Fruit fly (Drosophila melanogaster) whole organism, embryonic: ENCODE measurements around the gene CG13898.

Source experiments
- Atf3 ChIP-seq: fragments of 200-800 bp; sonication (Bioruptor generic); optimal IDR thresholded peaks from 3 replicates; lab custom pipeline; 2016; ENCODE audit warnings: missing biosample characterization, missing genetic modification characterization
- BEAF-32 ChIP-seq: fragments of 200-800 bp; sonication (Bioruptor generic); optimal IDR thresholded peaks from 3 replicates; lab custom pipeline; 2017; ENCODE audit warnings: missing biosample characterization, missing genetic modification characterization, mild to moderate bottlenecking, moderate library complexity, missing genetic modification reagents
- CG10543 ChIP-seq: fragments of 200-800 bp; sonication (Bioruptor generic); optimal IDR thresholded peaks from 3 replicates; lab custom pipeline; 2017; ENCODE audit warnings: missing biosample characterization, mild to moderate bottlenecking, missing genetic modification characterization, moderate library complexity
- CG10654 ChIP-seq: fragments of 200-800 bp; sonication (Bioruptor generic); optimal IDR thresholded peaks from 2 replicates; lab custom pipeline; 2016; ENCODE audit warnings: missing biosample characterization, missing genetic modification characterization
- CG11247 ChIP-seq: fragments of 200-800 bp; sonication (Bioruptor generic); IDR thresholded peaks from 2 replicates; pipeline ENCODE4 v1.3.6; 2022; ENCODE audit warnings: missing biosample characterization, missing genetic modification characterization
- CG12942 ChIP-seq: fragments of 200-800 bp; sonication (Bioruptor generic); optimal IDR thresholded peaks from 3 replicates; lab custom pipeline; 2016; ENCODE audit warnings: missing biosample characterization, missing genetic modification characterization
- CG15514 ChIP-seq: fragments of 200-800 bp; sonication (Bioruptor generic); optimal IDR thresholded peaks from 3 replicates; lab custom pipeline; 2017; ENCODE audit warnings: missing biosample characterization, missing genetic modification characterization, mild to moderate bottlenecking, moderate library complexity, missing genetic modification reagents
- CG16815 ChIP-seq: fragments of 200-800 bp; sonication (Bioruptor generic); optimal IDR thresholded peaks from 3 replicates; lab custom pipeline; 2017; ENCODE audit warnings: missing biosample characterization, mild to moderate bottlenecking, missing genetic modification characterization
- CG17328 ChIP-seq: fragments of 200-800 bp; sonication (Bioruptor generic); IDR thresholded peaks from 2 replicates; pipeline ENCODE4 v1.3.6; 2022; ENCODE audit warnings: missing biosample characterization, missing genetic modification characterization
- CG17361 ChIP-seq: fragments of 200-800 bp; sonication (Bioruptor generic); IDR thresholded peaks from 3 replicates; pipeline ENCODE4 v1.3.6; 2022; ENCODE audit warnings: missing biosample characterization, missing genetic modification characterization
- CG17568 ChIP-seq: fragments of 200-800 bp; sonication (Bioruptor generic); optimal IDR thresholded peaks from 2 replicates; lab custom pipeline; 2018; ENCODE audit warnings: missing biosample characterization, mild to moderate bottlenecking, missing genetic modification characterization, moderate library complexity
- CG2199 ChIP-seq: fragments of 200-800 bp; sonication (Bioruptor generic); IDR thresholded peaks from 3 replicates; pipeline ENCODE4 v1.3.6; 2022; ENCODE audit warnings: missing biosample characterization, missing genetic modification characterization
- CG30431 ChIP-seq: fragments of 200-800 bp; sonication (Bioruptor generic); optimal IDR thresholded peaks from 2 replicates; lab custom pipeline; 2017; ENCODE audit warnings: missing biosample characterization, missing genetic modification characterization
- CG33213 ChIP-seq: fragments of 200-800 bp; sonication (Bioruptor generic); optimal IDR thresholded peaks from 3 replicates; lab custom pipeline; 2016; ENCODE audit warnings: missing biosample characterization, missing genetic modification characterization
- CG34376 ChIP-seq: fragments of 200-800 bp; sonication (Bioruptor generic); optimal IDR thresholded peaks from 2 replicates; lab custom pipeline; 2018; ENCODE audit warnings: missing biosample characterization, mild to moderate bottlenecking, missing genetic modification characterization
- CG4282 ChIP-seq: fragments of 200-800 bp; sonication (Bioruptor generic); optimal IDR thresholded peaks from 2 replicates; lab custom pipeline; 2016; ENCODE audit warnings: missing biosample characterization, missing genetic modification characterization
- CG43689 ChIP-seq: fragments of 200-800 bp; sonication (Bioruptor generic); IDR thresholded peaks from 2 replicates; pipeline ENCODE4 v1.3.6; 2022; ENCODE audit warnings: missing biosample characterization, missing genetic modification characterization
- CG4707 ChIP-seq: fragments of 200-800 bp; sonication (Bioruptor generic); optimal IDR thresholded peaks from 2 replicates; lab custom pipeline; 2018; ENCODE audit warnings: missing biosample characterization, mild to moderate bottlenecking, missing genetic modification characterization, moderate library complexity
- CG8944 ChIP-seq: fragments of 200-800 bp; sonication (Bioruptor generic); optimal IDR thresholded peaks from 3 replicates; lab custom pipeline; 2016; ENCODE audit warnings: missing biosample characterization, missing genetic modification characterization
- CG9215 ChIP-seq: fragments of 200-800 bp; sonication (Bioruptor generic); IDR thresholded peaks from 2 replicates; pipeline ENCODE4 v1.3.6; 2022; ENCODE audit warnings: missing biosample characterization, missing genetic modification characterization
- CG9727 ChIP-seq: fragments of 200-800 bp; sonication (Bioruptor generic); optimal IDR thresholded peaks from 3 replicates; lab custom pipeline; 2017; ENCODE audit warnings: missing biosample characterization, mild to moderate bottlenecking, missing genetic modification characterization
- Dbx ChIP-seq: fragments of 200-800 bp; sonication (Bioruptor generic); IDR thresholded peaks from 3 replicates; pipeline ENCODE4 v1.3.6; 2022; ENCODE audit warnings: missing biosample characterization, missing genetic modification characterization
- Deaf1 ChIP-seq: fragments of 200-800 bp; optimal IDR thresholded peaks from 3 replicates; lab custom pipeline; 2019; ENCODE audit warnings: missing biosample characterization, mild to moderate bottlenecking, missing genetic modification characterization, moderate library complexity
- Dfd ChIP-seq, 2 experiments: fragments of >200 bp; optimal IDR thresholded peaks; 2 replicates each; lab custom pipeline; 2017; ENCODE audit warnings: missing biosample characterization in 2 of 2, missing genetic modification characterization in 2 of 2
- Gsc ChIP-seq: fragments of 200-800 bp; sonication (Bioruptor generic); IDR thresholded peaks from 2 replicates; pipeline ENCODE4 v1.3.6; 2022; ENCODE audit warnings: missing biosample characterization, missing genetic modification characterization
- MBD-R2 ChIP-seq: fragments of 200-800 bp; sonication (Bioruptor generic); IDR thresholded peaks from 2 replicates; pipeline ENCODE4 v1.3.6; 2022; ENCODE audit warnings: missing biosample characterization, missing genetic modification characterization
- Mad ChIP-seq: fragments of 200-800 bp; sonication (Bioruptor generic); optimal IDR thresholded peaks from 2 replicates; lab custom pipeline; 2016; ENCODE audit warnings: missing biosample characterization, missing genetic modification characterization
- NC2β ChIP-seq: fragments of 200-800 bp; sonication (Bioruptor generic); optimal IDR thresholded peaks from 2 replicates; lab custom pipeline; 2016; ENCODE audit warnings: missing biosample characterization, missing genetic modification characterization
- Neu2 ChIP-seq: fragments of 200-800 bp; sonication (Bioruptor generic); optimal IDR thresholded peaks from 3 replicates; lab custom pipeline; 2016; ENCODE audit warnings: missing biosample characterization, missing genetic modification characterization, borderline replicate concordance
- Nf-YA ChIP-seq: fragments of 200-800 bp; sonication (Bioruptor generic); IDR thresholded peaks from 2 replicates; pipeline ENCODE4 v1.3.6; 2022; ENCODE audit warnings: missing biosample characterization, missing genetic modification characterization
- Optix ChIP-seq: fragments of 200-800 bp; sonication (Bioruptor generic); IDR thresholded peaks from 3 replicates; pipeline ENCODE4 v1.3.6; 2022; ENCODE audit warnings: missing biosample characterization, missing genetic modification characterization
- Spps ChIP-seq: fragments of 200-800 bp; sonication (Bioruptor generic); optimal IDR thresholded peaks from 2 replicates; lab custom pipeline; 2018; ENCODE audit warnings: missing biosample characterization, mild to moderate bottlenecking, missing genetic modification characterization
- Usf ChIP-seq: fragments of 200-800 bp; sonication (Bioruptor generic); optimal IDR thresholded peaks from 2 replicates; lab custom pipeline; 2017; ENCODE audit warnings: missing genotype, missing biosample characterization, missing genetic modification characterization
- al ChIP-seq: fragments of 200-800 bp; sonication (Bioruptor generic); IDR thresholded peaks from 2 replicates; pipeline ENCODE4 v1.3.6; 2022; ENCODE audit warnings: missing biosample characterization, missing genetic modification characterization
- az2 ChIP-seq: fragments of 200-800 bp; sonication (Bioruptor generic); optimal IDR thresholded peaks from 3 replicates; lab custom pipeline; 2016; ENCODE audit warnings: missing biosample characterization, missing genetic modification characterization
- chif ChIP-seq, 2 experiments: fragments of 200-800 bp; sonication (Bioruptor generic); optimal IDR thresholded peaks; 3 replicates each; lab custom pipeline; 2016; ENCODE audit warnings: missing biosample characterization in 2 of 2, missing genetic modification characterization in 2 of 2
- cwo ChIP-seq: fragments of 200-800 bp; sonication (Bioruptor generic); optimal IDR thresholded peaks from 3 replicates; lab custom pipeline; 2017; ENCODE audit warnings: missing biosample characterization, missing genetic modification characterization, mild to moderate bottlenecking, moderate library complexity, missing genetic modification reagents
- dimm ChIP-seq: fragments of 200-800 bp; sonication (Bioruptor generic); IDR thresholded peaks from 2 replicates; pipeline ENCODE4 v1.3.6; 2022; ENCODE audit warnings: missing biosample characterization, missing genetic modification characterization
- ems ChIP-seq: fragments of 200-800 bp; sonication (Bioruptor generic); optimal IDR thresholded peaks from 3 replicates; lab custom pipeline; 2016; ENCODE audit warnings: missing biosample characterization, missing genetic modification characterization
- exex ChIP-seq: fragments of 200-800 bp; sonication (Bioruptor generic); optimal IDR thresholded peaks from 4 replicates; lab custom pipeline; 2018; ENCODE audit warnings: missing biosample characterization, mild to moderate bottlenecking, missing genetic modification characterization, moderate library complexity
- ind ChIP-seq: fragments of 200-800 bp; sonication (Bioruptor generic); optimal IDR thresholded peaks from 3 replicates; lab custom pipeline; 2016; ENCODE audit warnings: missing biosample characterization, missing genetic modification characterization
- lola ChIP-seq, 3 experiments: fragments of >200 bp in 2 of 3; fragments of 200-800 bp in 1 of 3; sonication (Bioruptor generic) in 1 of 3; optimal IDR thresholded peaks; 2 replicates each; lab custom pipeline; 2017 to 2019; ENCODE audit warnings: missing biosample characterization in 3 of 3, missing genetic modification characterization in 3 of 3, mild to moderate bottlenecking in 1 of 3, moderate library complexity in 1 of 3
- maf-S ChIP-seq: fragments of 200-800 bp; sonication (Bioruptor generic); optimal IDR thresholded peaks from 2 replicates; lab custom pipeline; 2016; ENCODE audit warnings: missing biosample characterization, missing genetic modification characterization
- otp ChIP-seq: fragments of 200-800 bp; sonication (Bioruptor generic); IDR thresholded peaks from 3 replicates; pipeline ENCODE4, ENCODE4 v1.3.6; 2022; ENCODE audit warnings: missing biosample characterization, missing genetic modification characterization
- phol ChIP-seq: fragments of 200-800 bp; sonication (Bioruptor generic); optimal IDR thresholded peaks from 3 replicates; lab custom pipeline; 2018; ENCODE audit warnings: missing biosample characterization, mild to moderate bottlenecking, missing genetic modification characterization, moderate library complexity
- psq ChIP-seq: fragments of 200-800 bp; sonication (Bioruptor generic); optimal IDR thresholded peaks from 2 replicates; lab custom pipeline; 2017; ENCODE audit warnings: missing biosample characterization, missing genetic modification characterization
- ssp ChIP-seq: fragments of 200-800 bp; sonication (Bioruptor generic); IDR thresholded peaks from 2 replicates; pipeline ENCODE4 v1.3.6; 2022; ENCODE audit warnings: missing biosample characterization, missing genetic modification characterization
- sug ChIP-seq: fragments of 200-800 bp; optimal IDR thresholded peaks from 2 replicates; lab custom pipeline; 2019; ENCODE audit warnings: missing biosample characterization, mild to moderate bottlenecking, missing genetic modification characterization, moderate library complexity
- tio ChIP-seq: fragments of 200-800 bp; sonication (Bioruptor generic); optimal IDR thresholded peaks from 2 replicates; lab custom pipeline; 2017; ENCODE audit warnings: missing biosample characterization, missing genetic modification characterization, inconsistent platforms
- trh ChIP-seq: fragments of 200-800 bp; sonication (Bioruptor generic); optimal IDR thresholded peaks from 2 replicates; lab custom pipeline; 2016; ENCODE audit warnings: missing biosample characterization, missing genetic modification characterization

CG13898 gene

DNA sequence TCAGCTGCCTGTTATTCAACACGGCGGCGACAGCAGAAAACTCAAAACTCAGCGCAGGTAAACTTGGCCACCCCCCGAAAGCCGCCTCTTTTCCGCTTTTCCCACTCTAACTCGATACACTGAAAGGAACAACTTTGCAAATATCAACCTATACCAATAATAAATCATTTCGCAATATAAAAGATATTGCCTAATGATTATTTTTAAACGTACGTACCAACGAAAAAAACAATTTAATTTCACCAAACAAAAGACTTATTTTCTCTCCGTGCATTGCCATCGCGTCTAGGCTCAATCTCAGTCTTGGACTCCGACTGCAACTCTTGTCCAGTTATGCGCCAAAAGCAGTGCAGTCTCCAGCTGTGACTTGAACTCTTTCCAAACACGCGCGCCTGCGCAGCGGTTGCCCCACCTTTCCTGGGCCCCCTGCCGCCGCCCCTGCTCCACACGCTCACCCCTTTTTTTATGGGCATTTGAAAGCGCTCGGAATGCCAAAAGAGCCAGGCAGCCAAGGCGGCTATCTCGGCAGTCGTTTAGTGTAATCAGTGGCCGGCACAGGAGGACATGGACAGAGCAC, 1.9 kb upstream of the CG13898 start (continued):
- TF ChIP-seq CG16815 (GFP tag; lab: Kevin White, UChicago) = peak; percentile 27
- TF ChIP-seq dimm (GFP tag; lab: Robert Waterston, UW) = no peak
- TF ChIP-seq CG30431 (GFP tag; lab: Kevin White, UChicago) = no peak
- peak; percentile 58; the same call in 2 of the 3 replicates for TF ChIP-seq otp (GFP tag; lab: Robert Waterston, UW)
- TF ChIP-seq Spps (tag; lab: Kevin White, UChicago) = peak; percentile 7
- no peak for TF ChIP-seq Dbx (GFP tag; lab: Robert Waterston, UW)
- TF ChIP-seq CG11247 = 0 out of 2 replicates have a peak, but pooled peaks have one; percentile 26
- TF ChIP-seq lola (GFP tag; optimal IDR thresholded peaks at IDR 0.05; lab: Kevin White, UChicago) = peak in 1 of 3 experiments; percentile 59
- peak; percentile 70 for TF ChIP-seq CG17361 (GFP tag; lab: Robert Waterston, UW)
- TF ChIP-seq tio (GFP tag; lab: Kevin White, UChicago) = peak; percentile 11
- TF ChIP-seq ssp = 0 out of 2 replicates have a peak, but pooled peaks have one; percentile 23
- no peak for TF ChIP-seq CG34376 (GFP tag; lab: Kevin White, UChicago)
- TF ChIP-seq trh (GFP tag; lab: Kevin White, UChicago) = no peak
- TF ChIP-seq Gsc (GFP tag; lab: Robert Waterston, UW) = no peak
- no peak for TF ChIP-seq CG10543
- TF ChIP-seq Deaf1 = no peak
- 0 out of 2 replicates have a peak, but pooled peaks have one; percentile 8 for TF ChIP-seq CG43689 (GFP tag; lab: Robert Waterston, UW)
- peak; percentile 25 for TF ChIP-seq CG4282 (GFP tag; lab: Kevin White, UChicago)
- peak; percentile 37 for TF ChIP-seq CG12942 (GFP tag; lab: Kevin White, UChicago)
- TF ChIP-seq Usf (GFP tag; lab: Kevin White, UChicago) = no peak
- TF ChIP-seq Dfd (GFP tag; optimal IDR thresholded peaks at IDR 0.05; lab: Kevin White, UChicago) = no peak
- no peak for TF ChIP-seq Optix (GFP tag; lab: Robert Waterston, UW)
- peak; percentile 49 to 62 for TF ChIP-seq chif (GFP tag; optimal IDR thresholded peaks at IDR 0.05; lab: Kevin White, UChicago)
- peak; percentile 71 for TF ChIP-seq CG9727 (GFP tag; lab: Kevin White, UChicago)
- peak; percentile 8 for TF ChIP-seq Neu2 (GFP tag; lab: Kevin White, UChicago)
- TF ChIP-seq CG10654 (GFP tag; lab: Kevin White, UChicago) = peak; percentile 55
- TF ChIP-seq NC2β (GFP tag; lab: Kevin White, UChicago) = peak; percentile 22
- TF ChIP-seq ems (GFP tag; lab: Kevin White, UChicago) = peak; percentile 65
- TF ChIP-seq CG17568 (GFP tag; lab: Kevin White, UChicago) = peak; percentile 8
- TF ChIP-seq phol (tag; lab: Kevin White, UChicago) = peak; percentile 78
- TF ChIP-seq exex = no peak
- no peak for TF ChIP-seq psq (GFP tag; lab: Kevin White, UChicago)
- TF ChIP-seq CG8944 = peak; percentile 25
- TF ChIP-seq Atf3 (GFP tag; lab: Kevin White, UChicago) = peak; percentile 15
- peak; percentile 14; the same call in 1 of the 2 replicates for TF ChIP-seq MBD-R2 (GFP tag; lab: Robert Waterston, UW)
- no peak for TF ChIP-seq maf-S
- no peak for TF ChIP-seq BEAF-32
- no peak for TF ChIP-seq CG4707 (GFP tag; lab: Kevin White, UChicago)
- peak; percentile 9 for TF ChIP-seq CG33213 (GFP tag; lab: Kevin White, UChicago)
- peak; percentile 59 for TF ChIP-seq az2 (GFP tag; lab: Kevin White, UChicago)
- TF ChIP-seq Mad = no peak
- TF ChIP-seq CG15514 (GFP tag; lab: Kevin White, UChicago) = peak; percentile 5
- no peak for TF ChIP-seq sug (tag; lab: Kevin White, UChicago)
- TF ChIP-seq cwo (GFP tag; lab: Kevin White, UChicago) = peak; percentile 48
- TF ChIP-seq al (GFP tag; lab: Robert Waterston, UW) = no peak
- peak; percentile 42; the same call in 1 of the 2 replicates for TF ChIP-seq CG9215 (GFP tag; lab: Robert Waterston, UW)
- TF ChIP-seq ind (GFP tag; lab: Kevin White, UChicago) = peak; percentile 58
- peak; percentile 72 for TF ChIP-seq CG17328 (GFP tag; lab: Robert Waterston, UW)
- TF ChIP-seq Nf-YA (GFP tag; lab: Robert Waterston, UW) = peak; percentile 54; the same call in 1 of the 2 replicates
- 0 out of 3 replicates have a peak, but pooled peaks have one; percentile 61 for TF ChIP-seq CG2199 (GFP tag; lab: Robert Waterston, UW)
